Worm (Caenorhabditis elegans): ENCODE measurements around the gene gtf-2A2.

Gene gtf-2A2

DNA sequence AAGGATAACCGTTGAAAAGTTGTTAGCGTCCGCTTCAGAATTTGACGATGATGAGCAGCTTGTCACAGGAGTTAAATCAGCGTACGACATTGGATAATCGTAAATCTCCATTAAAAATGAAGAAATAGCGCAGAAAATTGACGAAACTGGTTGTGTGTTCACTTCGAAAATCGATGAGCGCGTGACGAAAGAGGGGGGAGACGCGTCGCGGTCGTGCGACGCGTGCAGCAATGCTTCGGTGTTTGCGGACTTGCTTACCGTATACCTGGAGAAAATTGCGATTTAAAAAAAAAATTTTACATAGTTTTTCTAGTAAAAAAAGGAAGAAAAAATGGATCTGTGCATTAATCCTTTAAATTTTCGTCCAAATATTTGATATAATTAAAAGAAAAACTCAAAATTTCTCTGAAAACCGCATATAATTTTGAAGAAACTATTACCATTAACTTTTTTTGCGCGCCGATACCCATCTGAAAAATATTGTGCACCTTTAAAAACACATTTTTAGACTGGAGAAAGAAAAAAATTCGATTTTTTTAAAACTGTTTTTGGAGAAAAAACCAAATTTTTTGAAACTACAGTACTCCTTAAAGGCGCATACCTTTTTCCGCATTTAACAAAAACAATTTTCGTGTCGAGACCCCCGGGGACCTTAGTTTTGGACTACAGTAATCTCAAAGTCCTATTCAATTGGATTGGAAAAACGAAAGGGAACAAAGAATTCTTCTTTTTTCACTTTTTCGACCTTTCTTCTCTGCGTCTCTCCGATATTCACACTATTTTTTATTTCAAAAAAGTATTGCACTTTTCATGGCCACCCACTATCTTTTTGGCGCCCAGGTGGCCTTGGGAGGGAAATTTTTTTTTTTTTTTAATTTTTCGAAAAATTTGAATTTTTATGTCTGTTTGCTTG is 25.9 kb upstream of the gtf-2A2 start (continued):
- TF ChIP-seq hlh-30 (tag; optimal IDR thresholded peaks at IDR 0.05; ENCODE audit: insufficient read depth) (peak; percentile 99), lin-29 (GFP tag; IDR thresholded peaks at IDR 0.05) (peak; percentile 9; the same call in 1 of the 2 replicates), lim-7 (GFP tag; IDR thresholded peaks at IDR 0.05) (peak; percentile 68), tra-1 (GFP tag; IDR thresholded peaks at IDR 0.05) (0 out of 2 replicates have a peak, but pooled peaks have one; percentile 22), daf-19 (GFP tag; conservative IDR thresholded peaks at IDR 0.05) (no peak), snpc-1.2 (GFP tag; IDR thresholded peaks at IDR 0.05) (peak; percentile 64), lin-1 (GFP tag; IDR thresholded peaks at IDR 0.05) (no peak; the same call in 1 of the 2 replicates), T26A8.4 (GFP tag; IDR thresholded peaks at IDR 0.05) (peak; percentile 68), ceh-32 (tag; optimal IDR thresholded peaks at IDR 0.05; ENCODE audit: poor library complexity) (no peak), pha-4 (GFP tag; IDR thresholded peaks at IDR 0.05) (peak; percentile 66), pha-4 (tag; optimal IDR thresholded peaks at IDR 0.05) (no peak), Y5F2A.4 (GFP tag; optimal IDR thresholded peaks at IDR 0.05) (peak; percentile 19), F10B5.3 (tag; optimal IDR thresholded peaks at IDR 0.05) (peak; percentile 11), F37D6.2 (tag; optimal IDR thresholded peaks at IDR 0.05) (peak; percentile 75), nhr-41 (GFP tag; IDR thresholded peaks at IDR 0.05) (peak; percentile 23; the same call in 1 of the 2 replicates), gei-8 (GFP tag; optimal IDR thresholded peaks at IDR 0.05) (peak; percentile 1), ctbp-1 (GFP tag; IDR thresholded peaks at IDR 0.05) (peak; percentile 60), ztf-7 (tag; optimal IDR thresholded peaks at IDR 0.05) (peak; percentile 39), duxl-1 (tag; optimal IDR thresholded peaks at IDR 0.05; ENCODE audit: poor library complexity) (peak; percentile 29), nhr-237 (tag; optimal IDR thresholded peaks at IDR 0.05) (no peak), nhr-25 (tag; optimal IDR thresholded peaks at IDR 0.05; ENCODE audit: borderline replicate concordance, insufficient read depth) (peak; percentile 24), jun-1 (tag; optimal IDR thresholded peaks at IDR 0.05) (no peak), vab-7 (GFP tag; IDR thresholded peaks at IDR 0.05) (peak; percentile 54), nhr-77 (tag; optimal IDR thresholded peaks at IDR 0.05) (peak; percentile 70), fos-1 (tag; optimal IDR thresholded peaks at IDR 0.05) (peak; percentile 36), tag-97 (GFP tag; IDR thresholded peaks at IDR 0.05) (0 out of 2 replicates have a peak, but pooled peaks have one; percentile 26), saeg-2 (GFP tag; IDR thresholded peaks at IDR 0.05) (no peak), spr-3 (GFP tag; optimal IDR thresholded peaks at IDR 0.05) (no peak), nhr-28 (tag; optimal IDR thresholded peaks at IDR 0.05) (peak; percentile 47), lir-3 (tag; optimal IDR thresholded peaks at IDR 0.05) (no peak), lin-39 (tag; optimal IDR thresholded peaks at IDR 0.05) (peak; percentile 27), ceh-82 (tag; optimal IDR thresholded peaks at IDR 0.05) (no peak), nhr-111 (GFP tag; optimal IDR thresholded peaks at IDR 0.05) (peak; percentile 68), pqm-1 (tag; optimal IDR thresholded peaks at IDR 0.05) (no peak), ceh-20 (GFP tag; IDR thresholded peaks at IDR 0.05) (peak; percentile 78), nhr-42 (GFP tag; IDR thresholded peaks at IDR 0.05) (peak; percentile 75), ces-1 (GFP tag; optimal IDR thresholded peaks at IDR 0.05) (no peak), mxl-3 (GFP tag; optimal IDR thresholded peaks at IDR 0.05) (peak; percentile 42), aly-2 (tag; optimal IDR thresholded peaks at IDR 0.05) (peak; percentile 70), ceh-62 (tag; optimal IDR thresholded peaks at IDR 0.05) (no peak), ceh-44 (GFP tag; IDR thresholded peaks at IDR 0.05) (no peak), attf-4 (tag; optimal IDR thresholded peaks at IDR 0.05) (no peak), daf-8 (GFP tag; IDR thresholded peaks at IDR 0.05) (no peak), rbr-2 (tag; optimal IDR thresholded peaks at IDR 0.05) (peak; percentile 81), madf-9 (GFP tag; conservative IDR thresholded peaks at IDR 0.05) (peak; percentile 55; the same call in 1 of the 2 replicates), lsy-2 (tag; optimal IDR thresholded peaks at IDR 0.05) (peak; percentile 94 to 99), dmd-9 (GFP tag; IDR thresholded peaks at IDR 0.05) (peak; percentile 42; the same call in 1 of the 2 replicates), dpl-1 (GFP tag; optimal IDR thresholded peaks at IDR 0.05) (peak; percentile 81)
